Worm (Caenorhabditis elegans) whole organism, L4 larva: ENCODE results near the gene T07A9.12.

ENCODE experiments used
- D1046.2 ChIP-seq: fragments of 200-800 bp; sonication (Bioruptor generic); IDR thresholded peaks from 2 replicates; pipeline ENCODE4 v1.3.6; 2022; ENCODE audit warnings: missing genetic modification characterization, missing compliant biosample characterization
- F26F4.8 ChIP-seq: fragments of 200-800 bp; sonication (Bioruptor generic); conservative IDR thresholded peaks from 2 replicates; pipeline ENCODE4 v1.3.6; 2022; ENCODE audit warnings: missing genetic modification characterization, missing compliant biosample characterization
- T20F7.1 ChIP-seq: fragments of 200-800 bp; sonication (Bioruptor generic); optimal IDR thresholded peaks from 2 replicates; lab custom pipeline; 2018; ENCODE audit warnings: mild to moderate bottlenecking, missing genetic modification characterization, missing compliant biosample characterization
- Y75B8A.6 ChIP-seq: fragments of 200-800 bp; sonication (Bioruptor generic); IDR thresholded peaks from 2 replicates; pipeline ENCODE4 v1.3.6; 2022; ENCODE audit warnings: missing genetic modification reagents, missing genetic modification characterization, missing compliant biosample characterization
- ZK337.2 ChIP-seq: fragments of 200-800 bp; sonication (Bioruptor generic); IDR thresholded peaks from 2 replicates; pipeline ENCODE4 v1.3.6; 2022; ENCODE audit warnings: missing genetic modification reagents, missing genetic modification characterization, missing compliant biosample characterization
- ZK546.5 ChIP-seq, 2 experiments: sonication (generic microtip); optimal IDR thresholded peaks; 2 replicates each; lab custom pipeline; 2017; ENCODE audit warnings: missing biosample characterization in 2 of 2, missing genetic modification characterization in 2 of 2
- aha-1 ChIP-seq: fragments of 150-350 bp; peaks from one replicate; lab custom pipeline; 2014; ENCODE audit warnings: missing biosample characterization, missing genetic modification characterization
- attf-4 ChIP-seq: sonication (generic microtip); optimal IDR thresholded peaks from 3 replicates; lab custom pipeline; 2017; ENCODE audit warnings: missing biosample characterization, missing genetic modification characterization
- ceh-32 ChIP-seq: sonication (generic microtip); optimal IDR thresholded peaks from 2 replicates; lab custom pipeline; 2016; ENCODE audit warnings: mild to moderate bottlenecking, missing genetic modification characterization, missing compliant biosample characterization; ENCODE audit not compliant: poor library complexity
- ceh-44 ChIP-seq: fragments of 200-800 bp; sonication (Bioruptor generic); IDR thresholded peaks from 2 replicates; pipeline ENCODE4 v1.3.6; 2022; ENCODE audit warnings: missing genetic modification reagents, missing genetic modification characterization, missing compliant biosample characterization
- ceh-82 ChIP-seq: sonication (generic microtip); optimal IDR thresholded peaks from 2 replicates; lab custom pipeline; 2017; ENCODE audit warnings: missing biosample characterization, missing genetic modification characterization
- cey-2 ChIP-seq: sonication (generic microtip); optimal IDR thresholded peaks from 3 replicates; lab custom pipeline; 2017; ENCODE audit warnings: missing genetic modification characterization, mild to moderate bottlenecking, missing compliant biosample characterization, antibody characterized with exemption, borderline replicate concordance; ENCODE audit not compliant: insufficient read depth
- ctbp-1 ChIP-seq: fragments of 200-800 bp; sonication (Bioruptor generic); IDR thresholded peaks from 2 replicates; pipeline ENCODE4 v1.3.6; 2022; ENCODE audit warnings: missing genetic modification reagents, missing genetic modification characterization, missing compliant biosample characterization
- daf-12 ChIP-seq: fragments of 150-350 bp; optimal IDR thresholded peaks from 2 replicates; lab custom pipeline; 2014; ENCODE audit warnings: missing biosample characterization, missing genetic modification reagents, missing genetic modification characterization
- daf-16 ChIP-seq, 3 experiments: sonication (generic microtip); optimal IDR thresholded peaks; 2 replicates each; lab custom pipeline; 2016 to 2017; ENCODE audit warnings: missing genetic modification characterization in 3 of 3, missing genetic modification reagents in 3 of 3, mild to moderate bottlenecking in 2 of 3, missing compliant biosample characterization in 2 of 3, missing biosample characterization in 1 of 3, moderate library complexity in 1 of 3
- dmd-6 ChIP-seq: fragments of 200-800 bp; sonication (Bioruptor generic); IDR thresholded peaks from 2 replicates; pipeline ENCODE4 v1.3.6; 2022; ENCODE audit warnings: missing genetic modification reagents, missing genetic modification characterization, missing compliant biosample characterization
- dmd-8 ChIP-seq: fragments of 200-800 bp; sonication (Bioruptor generic); IDR thresholded peaks from 2 replicates; pipeline ENCODE4 v1.3.6; 2022; ENCODE audit warnings: missing genetic modification characterization, missing compliant biosample characterization
- dpl-1 ChIP-seq: fragments of 150-350 bp; optimal IDR thresholded peaks from 2 replicates; lab custom pipeline; 2014; ENCODE audit warnings: missing biosample characterization, missing genetic modification reagents, missing genetic modification characterization
- gei-8 ChIP-seq: fragments of 200-800 bp; sonication (Bioruptor generic); optimal IDR thresholded peaks from 2 replicates; lab custom pipeline; 2018; ENCODE audit warnings: mild to moderate bottlenecking, missing genetic modification characterization, missing compliant biosample characterization
- hif-1 ChIP-seq, 2 experiments: sonication (generic microtip); optimal IDR thresholded peaks; 2 replicates each; lab custom pipeline; 2016 to 2017; ENCODE audit warnings: missing compliant biosample characterization in 2 of 2, missing genetic modification characterization in 2 of 2, missing genetic modification reagents in 2 of 2, missing genotype in 2 of 2, mild to moderate bottlenecking in 1 of 2
- hlh-11 ChIP-seq: fragments of 200-800 bp; sonication (Bioruptor generic); optimal IDR thresholded peaks from 2 replicates; lab custom pipeline; 2018; ENCODE audit warnings: mild to moderate bottlenecking, missing genetic modification characterization, missing compliant biosample characterization
- hmg-1.1 ChIP-seq: fragments of 200-800 bp; sonication (Bioruptor generic); IDR thresholded peaks from 2 replicates; pipeline ENCODE4 v1.3.6; 2022; ENCODE audit warnings: missing genetic modification reagents, missing genetic modification characterization, missing compliant biosample characterization
- lim-7 ChIP-seq: fragments of 200-800 bp; sonication (Bioruptor generic); IDR thresholded peaks from 2 replicates; pipeline ENCODE4 v1.3.6; 2022; ENCODE audit warnings: missing genetic modification characterization, missing compliant biosample characterization
- lin-15B ChIP-seq: fragments of 150-350 bp; sonication (generic microtip); optimal IDR thresholded peaks from 3 replicates; lab custom pipeline; 2014; ENCODE audit warnings: missing biosample characterization, missing genetic modification characterization
- lin-38 ChIP-seq: fragments of 200-800 bp; sonication (Bioruptor generic); IDR thresholded peaks from 2 replicates; pipeline ENCODE4 v1.3.6; 2022; ENCODE audit warnings: missing genetic modification reagents, missing genetic modification characterization, missing compliant biosample characterization
- lir-3 ChIP-seq: sonication (generic microtip); optimal IDR thresholded peaks from 2 replicates; lab custom pipeline; 2016; ENCODE audit warnings: mild to moderate bottlenecking, missing genetic modification characterization, missing compliant biosample characterization
- madf-5 ChIP-seq, 2 experiments: fragments of 200-800 bp; sonication (Bioruptor generic); IDR thresholded peaks; 2 replicates each; pipeline ENCODE4 v1.3.6; 2022; ENCODE audit warnings: missing compliant biosample characterization in 2 of 2, missing genetic modification characterization in 2 of 2
- madf-9 ChIP-seq: fragments of 200-800 bp; sonication (Bioruptor generic); conservative IDR thresholded peaks from 2 replicates; pipeline ENCODE4 v1.3.6; 2022; ENCODE audit warnings: missing genetic modification reagents, missing genetic modification characterization, missing compliant biosample characterization
- mes-2 ChIP-seq: sonication (generic microtip); optimal IDR thresholded peaks from 2 replicates; lab custom pipeline; 2016; ENCODE audit warnings: missing genotype, mild to moderate bottlenecking, missing genetic modification characterization, missing compliant biosample characterization; ENCODE audit not compliant: poor library complexity, severe bottlenecking
- mxl-2 ChIP-seq: fragments of 200-800 bp; sonication (Bioruptor generic); conservative IDR thresholded peaks from 2 replicates; pipeline ENCODE4 v1.3.6; 2022; ENCODE audit warnings: missing genetic modification reagents, missing genetic modification characterization, missing compliant biosample characterization
- mxl-3 ChIP-seq: fragments of 200-800 bp; sonication (Bioruptor generic); optimal IDR thresholded peaks from 2 replicates; lab custom pipeline; 2018; ENCODE audit warnings: mild to moderate bottlenecking, missing genetic modification characterization, missing compliant biosample characterization
- nhr-11 ChIP-seq: fragments of 150-350 bp; optimal IDR thresholded peaks from 2 replicates; lab custom pipeline; 2014; ENCODE audit warnings: missing biosample characterization, missing genetic modification characterization
- nhr-25 ChIP-seq: sonication (generic microtip); optimal IDR thresholded peaks from 2 replicates; lab custom pipeline; 2017; ENCODE audit warnings: missing genetic modification characterization, mild to moderate bottlenecking, missing compliant biosample characterization, antibody characterized with exemption, moderate library complexity, borderline replicate concordance; ENCODE audit not compliant: insufficient read depth
- nhr-28 ChIP-seq: fragments of 150-350 bp; optimal IDR thresholded peaks from 2 replicates; lab custom pipeline; 2014; ENCODE audit warnings: missing biosample characterization, missing genetic modification characterization
- nhr-41 ChIP-seq: fragments of 200-800 bp; sonication (Bioruptor generic); IDR thresholded peaks from 2 replicates; pipeline ENCODE4 v1.3.6; 2022; ENCODE audit warnings: missing genetic modification reagents, missing genetic modification characterization, missing compliant biosample characterization
- nhr-76 ChIP-seq: fragments of 150-350 bp; optimal IDR thresholded peaks from 2 replicates; lab custom pipeline; 2014; ENCODE audit warnings: missing biosample characterization, missing genetic modification characterization
- pha-4 ChIP-seq, 2 experiments: fragments of 150-350 bp in 1 of 2; fragments of 200-800 bp in 1 of 2; sonication (Bioruptor generic) in 1 of 2; IDR thresholded peaks in 1 of 2; optimal IDR thresholded peaks in 1 of 2; 2 replicates each; pipeline versions ENCODE4 v1.3.6 to Lab custom; 2014 to 2022; ENCODE audit warnings: missing genetic modification characterization in 2 of 2, missing genetic modification reagents in 2 of 2, missing biosample characterization in 1 of 2, missing compliant biosample characterization in 1 of 2
- pqm-1 ChIP-seq: sonication (generic microtip); optimal IDR thresholded peaks from 2 replicates; lab custom pipeline; 2017; ENCODE audit warnings: missing biosample characterization, missing genetic modification characterization
- snpc-1.2 ChIP-seq: fragments of 200-800 bp; sonication (Bioruptor generic); IDR thresholded peaks from 2 replicates; pipeline ENCODE4 v1.3.6; 2022; ENCODE audit warnings: missing genetic modification reagents, missing genetic modification characterization, missing compliant biosample characterization
- spr-3 ChIP-seq: fragments of 200-800 bp; sonication (Bioruptor generic); optimal IDR thresholded peaks from 2 replicates; lab custom pipeline; 2018; ENCODE audit warnings: mild to moderate bottlenecking, missing genetic modification characterization, missing compliant biosample characterization
- unc-130 ChIP-seq: sonication (generic microtip); optimal IDR thresholded peaks from 2 replicates; lab custom pipeline; 2016; ENCODE audit warnings: missing genetic modification reagents, missing genetic modification characterization, missing compliant biosample characterization
- unc-62 ChIP-seq, 3 experiments: fragments of 150-350 bp in 1 of 3; sonication (generic microtip); optimal IDR thresholded peaks in 2 of 3; peaks in 1 of 3; 1 replicate in 1 of 3; 2 replicates in 2 of 3; lab custom pipeline; 2014 to 2017; ENCODE audit warnings: missing biosample characterization in 3 of 3, missing genetic modification characterization in 3 of 3, missing genetic modification reagents in 3 of 3, missing genotype in 1 of 3
- zfp-2 ChIP-seq: sonication (generic microtip); optimal IDR thresholded peaks from 2 replicates; lab custom pipeline; 2016; ENCODE audit warnings: mild to moderate bottlenecking, missing genetic modification characterization, missing compliant biosample characterization
- zip-11 ChIP-seq: fragments of 200-800 bp; sonication (Bioruptor generic); IDR thresholded peaks from 2 replicates; pipeline ENCODE4 v1.3.6; 2022; ENCODE audit warnings: missing genetic modification characterization, missing compliant biosample characterization
- ztf-7 ChIP-seq: fragments of 150-350 bp; optimal IDR thresholded peaks from 2 replicates; lab custom pipeline; 2014; ENCODE audit warnings: missing biosample characterization, missing genetic modification characterization

Gene T07A9.12

DNA sequence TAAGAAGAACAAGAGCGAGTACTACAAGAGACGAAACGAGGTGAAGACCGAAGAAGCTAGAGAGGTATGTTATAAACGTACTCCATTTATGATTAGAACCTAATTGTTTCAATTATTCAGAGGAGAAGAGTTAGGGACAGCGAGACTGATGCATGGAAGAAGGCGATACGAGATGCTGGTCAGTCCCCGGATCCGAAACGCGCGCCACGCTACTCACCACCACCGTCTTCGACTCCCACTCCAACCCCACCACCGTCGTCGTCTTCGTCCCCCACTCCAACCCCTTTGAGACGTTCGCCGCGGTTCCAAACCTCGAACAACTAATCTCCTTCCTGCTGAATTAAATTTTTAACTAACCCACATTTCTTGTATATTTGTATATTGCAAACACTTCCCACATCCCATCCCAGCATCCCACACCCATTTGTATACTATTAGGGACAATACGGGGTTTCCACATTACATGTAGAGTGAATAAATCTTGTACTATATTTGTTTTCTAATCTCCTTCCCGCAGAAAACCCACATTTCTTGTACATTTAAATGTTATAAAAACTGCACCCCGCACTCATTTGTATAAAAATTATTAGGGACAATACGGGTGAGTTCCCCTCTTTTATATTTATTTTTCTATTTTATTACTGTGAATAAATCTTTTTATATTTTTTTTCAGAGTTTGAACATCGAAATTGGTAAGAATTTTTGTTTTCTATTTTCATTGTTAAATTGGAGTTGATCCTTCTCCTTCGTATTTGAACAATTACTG lies 23.2 kb upstream of the T07A9.12 start (continued):
- TF ChIP-seq T20F7.1 (GFP tag; lab: Kevin White, UChicago) (peak; percentile 7), dpl-1 (no peak), mxl-3 (no peak), lin-38 (peak; percentile 49), nhr-41 (GFP tag; lab: Robert Waterston, UW) (no peak), zip-11 (GFP tag; lab: Robert Waterston, UW) (no peak), ceh-32 (tag; lab: Kevin White, UChicago) (no peak), lir-3 (no peak), mxl-2 (GFP tag; lab: Robert Waterston, UW) (no peak), pqm-1 (no peak), madf-9 (GFP tag; lab: Robert Waterston, UW) (no peak), spr-3 (GFP tag; lab: Kevin White, UChicago) (no peak), ceh-44 (no peak), ZK546.5 (tag; optimal IDR thresholded peaks at IDR 0.05; lab: Kevin White, UChicago) (no peak), ctbp-1 (GFP tag; lab: Robert Waterston, UW) (0 out of 2 replicates have a peak, but pooled peaks have one; percentile 11), cey-2 (tag; lab: Kevin White, UChicago) (no peak), F26F4.8 (no peak), lim-7 (GFP tag; lab: Robert Waterston, UW) (no peak), D1046.2 (GFP tag; lab: Robert Waterston, UW) (no peak), hmg-1.1 (GFP tag; lab: Robert Waterston, UW) (no peak), zfp-2 (tag; lab: Kevin White, UChicago) (no peak), ztf-7 (no peak), dmd-6 (no peak), dmd-8 (GFP tag; lab: Robert Waterston, UW) (no peak), snpc-1.2 (GFP tag; lab: Robert Waterston, UW) (peak; percentile 65; the same call in 1 of the 2 replicates), hif-1 (tag; optimal IDR thresholded peaks at IDR 0.05; lab: Kevin White, UChicago) (no peak), nhr-28 (tag; lab: Kevin White, UChicago) (no peak), unc-130 (GFP tag; lab: Kevin White, UChicago) (peak; percentile 14), lin-15B (tag; lab: Kevin White, UChicago) (no peak)

ce11 chrIV:388073-388472 lies 22.6 kb upstream of the T07A9.12 start, which contains the start of gene ssna-1:
Gene ssna-1, plus strand, starts transcription at chrIV:388084.
- TF ChIP-seq ZK337.2 (GFP tag; lab: Robert Waterston, UW) (no peak), aha-1 (peak; percentile 22), unc-62 (GFP tag; optimal IDR thresholded peaks at IDR 0.05 in 1 of 2; lab: Kevin White, UChicago) (peak in 1 of 2 experiments; percentile 85), unc-62 (tag; optimal IDR thresholded peaks at IDR 0.05; lab: Kevin White, UChicago) (no peak), mes-2 (tag; lab: Kevin White, UChicago) (peak; percentile 32), pha-4 (GFP tag; IDR thresholded peaks at IDR 0.05; lab: Robert Waterston, UW) (no peak), pha-4 (tag; optimal IDR thresholded peaks at IDR 0.05; lab: Kevin White, UChicago) (no peak), daf-16 (GFP tag; optimal IDR thresholded peaks at IDR 0.05; lab: Kevin White, UChicago) (no peak), daf-16 (tag; optimal IDR thresholded peaks at IDR 0.05; lab: Kevin White, UChicago) (peak; percentile 0), ceh-32 (tag; lab: Kevin White, UChicago) (no peak), zip-11 (GFP tag; lab: Robert Waterston, UW) (no peak), gei-8 (GFP tag; lab: Kevin White, UChicago) (no peak), ctbp-1 (GFP tag; lab: Robert Waterston, UW) (no peak), daf-12 (tag; lab: Kevin White, UChicago) (no peak), hlh-11 (tag; lab: Kevin White, UChicago) (no peak), nhr-25 (tag; lab: Kevin White, UChicago) (no peak), nhr-11 (no peak), zfp-2 (tag; lab: Kevin White, UChicago) (no peak), mxl-2 (GFP tag; lab: Robert Waterston, UW) (no peak), dmd-6 (no peak), Y75B8A.6 (GFP tag; lab: Robert Waterston, UW) (no peak), attf-4 (tag; lab: Kevin White, UChicago) (no peak), madf-5 (GFP tag; IDR thresholded peaks at IDR 0.05; lab: Robert Waterston, UW) (no peak), nhr-76 (tag; lab: Kevin White, UChicago) (no peak), madf-9 (GFP tag; lab: Robert Waterston, UW) (no peak), ceh-82 (no peak), hmg-1.1 (GFP tag; lab: Robert Waterston, UW) (no peak), F26F4.8 (no peak), lim-7 (GFP tag; lab: Robert Waterston, UW) (no peak)
